Worm (Caenorhabditis elegans): ENCODE measurements around the gene W04D2.4.

The W04D2.4 gene

DNA sequence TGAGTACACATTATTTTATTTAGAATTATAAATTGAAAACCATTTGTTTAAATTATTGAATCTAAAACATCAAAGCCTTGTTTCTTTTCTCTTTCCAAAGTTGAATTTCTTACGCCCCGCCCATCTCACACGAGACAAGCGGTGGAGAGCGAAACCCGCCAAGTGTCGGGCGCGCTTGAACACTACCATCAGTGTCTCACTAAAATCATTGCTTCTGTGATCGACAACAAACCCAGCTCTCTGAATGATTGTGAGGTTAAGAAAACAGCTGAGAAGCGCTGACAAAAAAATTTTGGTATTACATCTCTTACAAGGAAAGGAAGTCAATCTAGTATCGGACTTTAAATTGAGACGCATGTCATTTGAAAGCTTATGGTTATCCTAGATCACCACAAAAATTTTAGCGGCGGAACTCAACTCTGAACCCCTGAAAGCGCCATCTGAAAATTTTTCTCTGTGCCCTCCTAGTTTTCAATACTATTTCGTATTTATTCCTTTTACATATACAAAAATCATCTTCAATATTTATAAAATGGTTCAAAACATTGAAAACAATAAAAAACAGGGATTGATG is 6.4 kb downstream of the W04D2.4 start:
- TF ChIP-seq him-1 (tag; optimal IDR thresholded peaks at IDR 0.05): no peak
- TF ChIP-seq dao-5 (tag; optimal IDR thresholded peaks at IDR 0.05): no peak
- peak; percentile 63 for TF ChIP-seq W03F9.2 (tag; optimal IDR thresholded peaks at IDR 0.05)

DNA sequence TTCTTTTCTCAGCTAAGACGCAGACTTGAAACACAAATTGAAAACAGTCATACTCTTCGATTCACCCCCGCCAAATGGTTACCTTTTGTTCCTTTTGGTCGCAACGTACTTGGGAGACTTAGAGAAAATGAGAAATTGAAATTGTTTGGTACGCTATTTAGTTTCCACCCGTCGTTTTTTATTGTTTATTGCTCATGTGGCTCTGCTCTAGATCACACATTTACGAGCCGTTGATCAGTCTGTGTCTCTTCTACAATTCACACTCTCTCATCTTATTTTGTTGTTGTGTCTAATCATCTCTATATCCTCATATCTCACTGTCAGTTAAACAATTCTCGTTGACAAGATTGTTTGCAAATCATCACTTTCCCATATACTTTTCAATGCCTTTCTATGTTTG is 9.6 kb downstream of the W04D2.4 start:
- TF ChIP-seq him-1 (tag; optimal IDR thresholded peaks at IDR 0.05) (no peak), dao-5 (tag; optimal IDR thresholded peaks at IDR 0.05) (no peak), W03F9.2 (tag; optimal IDR thresholded peaks at IDR 0.05) (no peak)

DNA sequence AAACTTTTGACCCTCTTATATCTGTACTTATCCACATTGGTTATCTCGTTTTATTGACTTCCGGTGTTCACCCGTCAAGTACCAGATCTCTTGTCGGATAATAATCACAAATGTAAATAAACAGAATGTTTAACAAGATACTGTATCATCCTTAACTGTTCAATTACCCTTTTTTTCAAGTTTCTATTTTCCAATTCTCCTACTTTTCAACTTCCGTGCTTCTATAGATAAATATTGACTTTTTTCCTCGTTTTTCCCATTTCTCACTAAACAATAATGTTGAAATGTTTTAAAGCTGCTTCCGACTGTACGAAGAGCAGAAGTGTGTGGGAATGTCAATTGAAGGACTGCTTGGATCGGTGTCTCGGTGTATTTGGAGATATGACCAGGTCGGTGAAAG is 10.6 kb downstream of the W04D2.4 start, which contains the start of gene inx-11:
Gene inx-11 (plus strand): TSS at position 301 of the 400 bp plus-strand sequence.
- TF ChIP-seq dao-5 (tag; optimal IDR thresholded peaks at IDR 0.05): no peak
- no peak for TF ChIP-seq him-1 (tag; optimal IDR thresholded peaks at IDR 0.05)

DNA sequence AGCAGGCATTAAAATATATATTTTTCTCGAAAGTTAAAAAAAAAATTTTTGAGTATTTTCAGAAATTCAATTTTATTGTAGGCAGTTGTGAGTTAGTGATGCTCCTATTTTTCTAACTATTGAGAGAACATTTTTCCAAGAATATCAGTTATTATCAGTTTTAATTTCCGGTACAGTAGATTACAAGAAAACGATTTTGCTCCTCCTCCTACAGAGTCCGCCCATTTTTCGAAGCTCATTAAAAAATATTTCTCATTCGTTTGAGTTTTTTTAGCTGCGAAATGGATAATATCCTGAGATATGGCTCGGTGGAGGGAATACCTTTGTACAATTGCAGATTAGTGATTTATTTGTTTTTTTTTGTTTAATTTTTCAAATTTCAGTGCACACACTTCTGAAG is 13.0 kb downstream of the W04D2.4 start, which contains the start of gene srt-39:
Gene srt-39 (plus strand): TSS at position 301 of the 400 bp plus-strand sequence.
- TF ChIP-seq W03F9.2 (tag; optimal IDR thresholded peaks at IDR 0.05) (no peak), him-1 (tag; optimal IDR thresholded peaks at IDR 0.05) (no peak), dao-5 (tag; optimal IDR thresholded peaks at IDR 0.05) (no peak)

DNA sequence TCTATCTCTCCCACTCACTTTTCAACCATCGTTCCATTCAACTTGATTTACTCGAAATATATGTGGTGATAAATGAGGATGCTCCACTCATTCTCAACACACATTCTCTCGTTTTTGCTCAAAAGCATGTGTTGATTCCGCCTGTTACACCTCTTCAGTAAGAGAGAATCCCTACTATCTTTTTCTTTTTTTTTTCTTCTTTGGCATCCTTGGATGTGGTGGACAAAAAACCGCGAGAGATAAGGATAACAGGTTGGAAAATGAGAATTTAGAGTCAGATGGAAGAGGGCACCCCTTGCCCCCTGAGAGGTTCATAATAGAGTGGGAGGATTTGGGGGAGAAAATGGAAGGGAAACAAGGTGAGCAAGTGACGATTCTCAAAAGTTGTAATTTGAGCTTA is 18.6 kb downstream of the W04D2.4 start:
- TF ChIP-seq him-1 (tag; optimal IDR thresholded peaks at IDR 0.05): no peak
- no peak for TF ChIP-seq dao-5 (tag; optimal IDR thresholded peaks at IDR 0.05)
- TF ChIP-seq W03F9.2 (tag; optimal IDR thresholded peaks at IDR 0.05): no peak

DNA sequence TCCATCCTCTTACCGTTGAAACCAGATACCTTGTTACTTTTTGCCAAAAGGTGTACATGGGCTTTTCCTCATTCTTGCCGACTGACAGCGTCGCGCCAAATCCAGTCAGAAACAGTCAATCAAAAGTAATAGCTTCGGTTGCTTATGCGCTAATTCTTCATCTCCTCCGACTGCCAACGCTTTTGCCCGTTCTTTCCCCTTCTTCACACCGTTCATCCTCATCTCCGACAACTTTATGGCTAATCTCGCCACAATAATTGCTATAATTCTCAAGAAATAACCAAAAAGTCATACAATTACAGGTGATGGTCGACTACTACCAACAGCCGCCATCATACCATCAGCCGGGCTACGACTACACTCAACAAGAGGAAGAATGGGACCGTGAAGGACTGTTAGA is 19.4 kb downstream of the W04D2.4 start, which contains the start of gene atn-1:
Gene atn-1 (plus strand): TSS at position 301 of the 400 bp plus-strand sequence.
- TF ChIP-seq dao-5 (tag; optimal IDR thresholded peaks at IDR 0.05) (no peak), W03F9.2 (tag; optimal IDR thresholded peaks at IDR 0.05) (no peak), him-1 (tag; optimal IDR thresholded peaks at IDR 0.05) (no peak)

DNA sequence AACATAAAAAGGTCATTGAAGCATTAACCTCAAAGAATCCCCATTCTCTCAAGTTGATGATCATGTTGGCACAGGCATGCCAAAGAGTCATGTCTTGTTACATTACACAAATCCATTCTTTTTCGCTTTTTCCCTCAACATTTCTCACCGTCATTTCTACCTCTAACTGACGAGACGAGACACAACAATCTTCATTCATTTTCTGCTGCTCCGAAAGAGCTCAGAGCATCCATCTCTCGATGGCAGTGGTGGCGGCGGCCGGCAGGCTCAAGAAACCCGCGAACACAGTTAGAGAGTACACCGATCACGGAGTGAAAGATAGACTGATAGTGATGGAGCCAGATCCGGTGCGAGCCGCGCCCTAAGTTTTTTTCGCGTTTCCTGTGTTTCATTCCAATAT is 20.4 kb downstream of the W04D2.4 start:
- no peak for TF ChIP-seq dao-5 (tag; optimal IDR thresholded peaks at IDR 0.05)
- no peak for TF ChIP-seq him-1 (tag; optimal IDR thresholded peaks at IDR 0.05)
- no peak for TF ChIP-seq W03F9.2 (tag; optimal IDR thresholded peaks at IDR 0.05)

DNA sequence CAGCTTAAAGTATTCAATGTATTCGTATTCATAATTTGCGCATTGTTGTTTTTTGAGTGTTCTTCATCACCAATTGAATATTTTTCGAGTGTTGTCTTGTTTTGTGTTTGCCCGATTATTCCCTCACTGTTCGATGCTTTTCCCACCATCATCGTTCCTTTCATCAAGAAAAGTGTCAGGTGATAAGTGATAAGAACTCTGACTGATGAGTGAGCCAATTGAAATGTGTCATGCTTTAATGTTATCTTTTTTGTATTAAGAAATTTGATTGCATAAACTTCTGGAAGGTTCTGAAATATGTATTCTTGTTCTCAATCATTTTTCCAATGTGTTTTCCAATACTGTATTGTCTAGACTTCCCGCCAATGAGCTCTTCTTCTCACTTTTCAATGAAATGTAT is 22.2 kb downstream of the W04D2.4 start:
- TF ChIP-seq W03F9.2 (tag; optimal IDR thresholded peaks at IDR 0.05) (no peak), dao-5 (tag; optimal IDR thresholded peaks at IDR 0.05) (no peak), him-1 (tag; optimal IDR thresholded peaks at IDR 0.05) (no peak)

DNA sequence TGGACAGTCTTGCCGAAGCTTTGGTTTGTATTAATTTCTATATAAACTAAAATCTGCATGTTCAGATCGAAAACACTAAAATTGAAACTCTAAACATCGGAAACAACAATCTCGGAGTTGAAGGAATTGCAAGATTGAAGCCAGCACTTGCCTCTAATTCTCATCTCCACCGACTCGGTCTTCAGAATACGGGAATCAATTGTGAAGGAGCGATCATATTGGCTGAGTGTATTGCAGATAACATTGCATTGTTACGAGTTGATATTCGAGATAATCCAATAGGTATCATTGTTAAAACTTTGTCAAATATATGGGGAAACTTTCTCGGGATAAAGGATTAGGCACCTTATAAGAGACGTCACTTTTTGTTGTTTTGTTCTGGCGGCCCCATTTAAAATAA is 27.2 kb downstream of the W04D2.4 start:
- TF ChIP-seq dao-5 (tag; optimal IDR thresholded peaks at IDR 0.05): no peak

DNA sequence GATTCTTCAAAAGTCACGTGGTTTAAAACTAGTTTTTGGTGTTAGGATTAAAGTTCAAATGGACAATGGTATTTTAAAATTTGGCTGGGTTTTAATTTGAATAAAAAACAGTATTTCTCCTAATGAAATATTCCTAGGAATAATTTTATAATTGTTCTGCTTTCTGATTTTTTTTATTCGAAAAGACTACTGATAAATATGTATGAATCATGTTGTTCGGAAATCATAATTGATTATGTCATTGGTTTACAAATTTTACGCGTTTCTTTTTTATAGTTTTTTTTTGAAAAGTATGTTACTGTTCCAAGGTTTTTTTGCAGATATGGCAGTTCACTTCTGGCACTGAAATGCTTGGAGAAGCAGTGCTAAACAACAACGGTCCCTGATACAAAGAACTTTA is 29.2 kb downstream of the W04D2.4 start, which contains the start of gene F28C1.3:
Gene F28C1.3 (plus strand): TSS at position 301 of the 400 bp plus-strand sequence.
- TF ChIP-seq W03F9.2 (tag; optimal IDR thresholded peaks at IDR 0.05): no peak
- no peak for TF ChIP-seq him-1 (tag; optimal IDR thresholded peaks at IDR 0.05)
- TF ChIP-seq dao-5 (tag; optimal IDR thresholded peaks at IDR 0.05): no peak

DNA sequence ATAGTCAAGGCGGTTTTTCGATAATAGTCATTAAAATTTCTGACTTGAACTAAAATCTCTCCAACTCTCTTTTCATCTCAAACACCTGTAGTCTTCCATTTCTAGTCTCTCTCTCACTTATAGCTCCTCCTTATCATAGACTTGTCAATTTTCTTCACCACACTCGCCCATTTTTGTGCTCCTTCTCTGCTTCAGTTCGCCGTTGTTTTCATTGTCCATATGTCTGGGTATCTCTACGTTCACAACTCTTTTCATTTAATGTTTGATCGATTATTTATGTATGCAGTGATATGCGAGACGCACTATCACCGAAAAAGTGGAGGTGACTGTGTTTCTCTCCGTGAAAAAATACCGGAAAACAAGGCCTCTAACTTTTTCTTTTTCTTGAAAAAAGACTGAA is 29.8 kb downstream of the W04D2.4 start:
- no peak for TF ChIP-seq dao-5 (tag; optimal IDR thresholded peaks at IDR 0.05)
- no peak for TF ChIP-seq him-1 (tag; optimal IDR thresholded peaks at IDR 0.05)
- TF ChIP-seq W03F9.2 (tag; optimal IDR thresholded peaks at IDR 0.05): peak; percentile 30

DNA sequence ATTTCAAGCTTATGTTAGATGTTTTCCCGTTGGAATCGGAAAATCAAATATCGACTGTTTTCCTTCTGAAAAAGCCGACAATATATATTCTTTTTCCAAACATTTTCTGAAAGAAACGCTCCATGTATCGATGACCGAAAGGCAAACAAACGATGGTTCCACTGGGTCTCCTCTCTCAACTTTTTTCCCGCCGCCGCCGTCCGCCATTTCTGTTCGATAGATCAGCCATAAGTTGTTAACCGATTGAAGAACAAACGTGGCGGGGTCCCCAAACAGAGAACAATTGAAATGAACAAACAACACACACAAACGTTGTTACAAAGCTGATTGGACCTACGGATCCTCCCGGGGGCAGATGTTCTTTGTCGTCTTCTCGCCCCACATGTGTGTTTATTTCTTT is 30.9 kb downstream of the W04D2.4 start:
- no peak for TF ChIP-seq W03F9.2 (tag; optimal IDR thresholded peaks at IDR 0.05)

DNA sequence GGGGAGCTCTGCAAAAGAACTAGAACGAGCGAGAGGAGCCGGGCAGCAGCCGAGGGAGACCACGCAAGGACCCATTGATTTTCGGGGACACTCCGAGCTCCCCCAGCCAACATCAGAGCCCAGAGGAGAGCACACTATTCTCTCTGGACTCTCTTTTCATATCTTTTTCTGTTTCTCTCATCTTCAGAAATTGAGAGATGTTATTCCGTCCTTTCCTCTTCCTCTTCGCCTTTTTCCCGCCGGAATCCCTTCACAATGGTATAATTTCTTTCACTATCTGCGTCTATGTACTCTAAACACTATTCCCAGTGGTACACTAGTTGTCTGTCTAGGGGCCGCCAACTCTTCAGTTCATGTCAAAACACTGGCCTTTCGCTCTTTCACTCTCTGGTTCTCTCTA is 32.2 kb downstream of the W04D2.4 start:
- TF ChIP-seq dao-5 (tag; optimal IDR thresholded peaks at IDR 0.05) (no peak), W03F9.2 (tag; optimal IDR thresholded peaks at IDR 0.05) (no peak), him-1 (tag; optimal IDR thresholded peaks at IDR 0.05) (peak; percentile 52)

DNA sequence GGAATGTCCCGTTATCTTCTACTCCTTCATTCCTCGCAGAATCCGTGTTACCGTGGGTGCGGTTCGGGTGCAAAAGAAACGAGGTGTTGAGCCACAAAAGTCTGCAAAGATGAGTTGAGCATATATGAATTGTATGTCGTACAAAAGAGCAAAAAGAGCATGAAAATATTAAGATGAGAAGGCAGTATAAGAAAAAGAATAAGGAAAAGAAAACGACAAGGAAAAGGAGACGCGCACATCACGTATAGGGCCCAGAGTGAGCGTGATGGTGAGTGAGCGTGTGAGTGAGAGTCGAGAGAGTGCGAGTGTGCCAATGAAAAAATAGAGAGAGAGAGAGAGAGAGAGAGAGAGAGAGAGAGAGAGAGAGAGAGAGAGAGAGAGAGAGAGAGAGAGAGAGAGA is 34.6 kb downstream of the W04D2.4 start, which contains the start of gene egl-10:
Gene egl-10 (minus strand): TSS at position 101 of the 400 bp plus-strand sequence.
- TF ChIP-seq him-1 (tag; optimal IDR thresholded peaks at IDR 0.05) (no peak), W03F9.2 (tag; optimal IDR thresholded peaks at IDR 0.05) (no peak), dao-5 (tag; optimal IDR thresholded peaks at IDR 0.05) (no peak)

DNA sequence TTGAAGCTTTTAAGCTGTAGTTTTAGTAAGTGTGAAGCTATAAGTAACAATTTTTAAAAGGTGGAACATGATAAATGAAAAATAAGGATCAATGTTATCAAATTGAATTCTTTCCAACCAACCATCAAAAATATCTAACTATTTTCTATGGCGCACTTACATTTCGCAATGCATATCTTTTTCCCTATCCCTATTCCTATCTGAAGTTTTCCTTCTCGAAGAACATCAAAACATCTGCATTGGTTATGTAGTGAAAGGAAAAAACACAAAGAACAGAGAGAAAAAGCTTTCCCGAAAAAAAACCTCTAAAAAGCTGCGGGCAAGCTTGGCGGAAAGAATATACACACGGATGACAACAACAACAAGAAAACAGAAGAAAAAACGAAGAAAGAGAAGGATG is 37.0 kb downstream of the W04D2.4 start:
- no peak for TF ChIP-seq W03F9.2 (tag; optimal IDR thresholded peaks at IDR 0.05)
- TF ChIP-seq him-1 (tag; optimal IDR thresholded peaks at IDR 0.05): no peak
- no peak for TF ChIP-seq dao-5 (tag; optimal IDR thresholded peaks at IDR 0.05)
